Worm (Caenorhabditis elegans) whole organism, L4 larva: ENCODE measurements around the gene fbxb-97.

Experiments used
- ama-1 ChIP-seq: fragments of 150-350 bp; optimal IDR thresholded peaks from 2 replicates; lab custom pipeline; 2014; ENCODE audit warnings: inconsistent platforms, mixed read lengths
- daf-12 ChIP-seq: fragments of 150-350 bp; optimal IDR thresholded peaks from 2 replicates; lab custom pipeline; 2014; ENCODE audit warnings: missing biosample characterization, missing genetic modification reagents, missing genetic modification characterization
- madf-5 ChIP-seq, 2 experiments: fragments of 200-800 bp; sonication (Bioruptor generic); IDR thresholded peaks; 2 replicates each; pipeline ENCODE4 v1.3.6; 2022; ENCODE audit warnings: missing compliant biosample characterization in 2 of 2, missing genetic modification characterization in 2 of 2
- mdl-1 ChIP-seq, 2 experiments: fragments of 150-350 bp in 1 of 2; sonication (generic microtip) in 1 of 2; optimal IDR thresholded peaks; 2 replicates each; lab custom pipeline; 2014 to 2017; ENCODE audit warnings: missing biosample characterization in 2 of 2, missing genetic modification characterization in 2 of 2
- nhr-11 ChIP-seq: fragments of 150-350 bp; optimal IDR thresholded peaks from 2 replicates; lab custom pipeline; 2014; ENCODE audit warnings: missing biosample characterization, missing genetic modification characterization
- nhr-237 ChIP-seq: sonication (generic microtip); optimal IDR thresholded peaks from 2 replicates; lab custom pipeline; 2017; ENCODE audit warnings: missing biosample characterization, missing genetic modification characterization
- nhr-28 ChIP-seq: fragments of 150-350 bp; optimal IDR thresholded peaks from 2 replicates; lab custom pipeline; 2014; ENCODE audit warnings: missing biosample characterization, missing genetic modification characterization
- pha-4 ChIP-seq, 2 experiments: fragments of 150-350 bp in 1 of 2; fragments of 200-800 bp in 1 of 2; sonication (Bioruptor generic) in 1 of 2; IDR thresholded peaks in 1 of 2; optimal IDR thresholded peaks in 1 of 2; 2 replicates each; pipeline versions ENCODE4 v1.3.6 to Lab custom; 2014 to 2022; ENCODE audit warnings: missing genetic modification characterization in 2 of 2, missing genetic modification reagents in 2 of 2, missing biosample characterization in 1 of 2, missing compliant biosample characterization in 1 of 2
- snpc-4 ChIP-seq: fragments of 150-350 bp; optimal IDR thresholded peaks from 2 replicates; lab custom pipeline; 2014; ENCODE audit warnings: missing biosample characterization, missing genetic modification characterization

- TF ChIP-seq snpc-4 (tag; lab: Kevin White, UChicago) = no peak
- TF ChIP-seq nhr-11 (tag; lab: Kevin White, UChicago) = no peak
- no peak for TF ChIP-seq daf-12 (tag; lab: Kevin White, UChicago)
- TF ChIP-seq ama-1 (lab: Kevin White, UChicago) = no peak
- TF ChIP-seq nhr-28 = peak; percentile 33
- no peak for TF ChIP-seq nhr-237
- TF ChIP-seq madf-5 (GFP tag; IDR thresholded peaks at IDR 0.05; lab: Robert Waterston, UW) = no peak
- TF ChIP-seq mdl-1 (tag; optimal IDR thresholded peaks at IDR 0.05; lab: Kevin White, UChicago) = no peak
- no peak for TF ChIP-seq pha-4 (GFP tag; IDR thresholded peaks at IDR 0.05; lab: Robert Waterston, UW)
- TF ChIP-seq pha-4 (tag; optimal IDR thresholded peaks at IDR 0.05; lab: Kevin White, UChicago) = no peak
Measured at ce11 chrII:1870875-1871592, 23.1 kb upstream of the fbxb-97 start, which contains the start of gene math-10.
